Worm (Caenorhabditis elegans) whole organism, L1 larva: ENCODE measurements around the gene glb-29.

Source experiments
- C34B4.2 ChIP-seq: sonication (generic microtip); optimal IDR thresholded peaks from 2 replicates; lab custom pipeline; 2017; ENCODE audit warnings: mild to moderate bottlenecking, missing genetic modification characterization, missing compliant biosample characterization
- Y116A8C.19 ChIP-seq: sonication (generic microtip); optimal IDR thresholded peaks from 2 replicates; lab custom pipeline; 2016; ENCODE audit warnings: missing compliant biosample characterization, missing genetic modification characterization, borderline replicate concordance
- aha-1 ChIP-seq: fragments of 150-350 bp; optimal IDR thresholded peaks from 2 replicates; lab custom pipeline; 2014; ENCODE audit warnings: missing biosample characterization, missing genetic modification characterization
- alr-1 ChIP-seq: fragments of 200-800 bp; sonication (Bioruptor generic); optimal IDR thresholded peaks from 2 replicates; lab custom pipeline; 2018; ENCODE audit warnings: borderline replicate concordance, mild to moderate bottlenecking, missing genetic modification characterization, missing compliant biosample characterization
- blmp-1 ChIP-seq: fragments of 150-350 bp; optimal IDR thresholded peaks from 2 replicates; lab custom pipeline; 2014; ENCODE audit warnings: missing biosample characterization, missing genetic modification characterization
- ceh-8 ChIP-seq: fragments of 200-800 bp; sonication (Bioruptor generic); optimal IDR thresholded peaks from 2 replicates; lab custom pipeline; 2018; ENCODE audit warnings: mild to moderate bottlenecking, missing genetic modification characterization, moderate library complexity, missing compliant biosample characterization
- ceh-82 ChIP-seq, 3 experiments: fragments of 150-350 bp in 1 of 3; sonication (generic microtip) in 2 of 3; optimal IDR thresholded peaks; 2 replicates each; lab custom pipeline; 2014 to 2017; ENCODE audit warnings: missing biosample characterization in 3 of 3, missing genetic modification characterization in 3 of 3
- ceh-88 ChIP-seq: fragments of 200-800 bp; sonication (Bioruptor generic); IDR thresholded peaks from 2 replicates; pipeline ENCODE4 v1.3.6; 2022; ENCODE audit warnings: missing genetic modification characterization, missing compliant biosample characterization
- ceh-90 ChIP-seq: sonication (generic microtip); optimal IDR thresholded peaks from 2 replicates; lab custom pipeline; 2016; ENCODE audit warnings: missing genetic modification characterization, missing compliant biosample characterization
- efl-1 ChIP-seq, 4 experiments: fragments of 150-350 bp; optimal IDR thresholded peaks in 3 of 4; peaks in 1 of 4; 1 replicate in 1 of 4; 2 replicates in 3 of 4; lab custom pipeline; 2014; ENCODE audit warnings: missing biosample characterization in 2 of 4, missing genetic modification characterization in 2 of 4, missing genetic modification reagents in 2 of 4
- efl-3 ChIP-seq: fragments of 200-800 bp; sonication (Bioruptor generic); optimal IDR thresholded peaks from 2 replicates; lab custom pipeline; 2018; ENCODE audit warnings: mild to moderate bottlenecking, missing genetic modification characterization, missing compliant biosample characterization
- egl-13 ChIP-seq: sonication (generic microtip); optimal IDR thresholded peaks from 2 replicates; lab custom pipeline; 2016; ENCODE audit warnings: missing genotype, missing genetic modification reagents, missing genetic modification characterization, missing compliant biosample characterization
- ets-5 ChIP-seq: fragments of 200-800 bp; sonication (Bioruptor generic); IDR thresholded peaks from 2 replicates; pipeline ENCODE4 v1.3.6; 2022; ENCODE audit warnings: missing genetic modification characterization, missing compliant biosample characterization
- fkh-4 ChIP-seq: sonication (generic microtip); optimal IDR thresholded peaks from 2 replicates; lab custom pipeline; 2016; ENCODE audit warnings: missing compliant biosample characterization, missing genetic modification characterization, borderline replicate concordance
- fos-1 ChIP-seq: fragments of 150-350 bp; optimal IDR thresholded peaks from 2 replicates; lab custom pipeline; 2014; ENCODE audit warnings: missing biosample characterization, missing genetic modification characterization
- grh-1 ChIP-seq: fragments of 200-800 bp; sonication (Bioruptor generic); IDR thresholded peaks from 2 replicates; pipeline ENCODE4 v1.3.6; 2022; ENCODE audit warnings: missing genetic modification reagents, missing genetic modification characterization, missing compliant biosample characterization
- hlh-17 ChIP-seq: fragments of 200-800 bp; sonication (Bioruptor generic); optimal IDR thresholded peaks from 2 replicates; lab custom pipeline; 2018; ENCODE audit warnings: missing genetic modification characterization, mild to moderate bottlenecking, missing compliant biosample characterization, moderate library complexity, borderline replicate concordance
- hlh-4 ChIP-seq: sonication (generic microtip); optimal IDR thresholded peaks from 2 replicates; lab custom pipeline; 2016; ENCODE audit warnings: mild to moderate bottlenecking, missing genetic modification characterization, missing compliant biosample characterization
- hpl-2 ChIP-seq: fragments of 150-350 bp; optimal IDR thresholded peaks from 2 replicates; lab custom pipeline; 2014; ENCODE audit warnings: missing biosample characterization, missing genetic modification reagents, missing genetic modification characterization
- irx-1 ChIP-seq: sonication (generic microtip); optimal IDR thresholded peaks from 2 replicates; lab custom pipeline; 2016; ENCODE audit warnings: missing genetic modification characterization, missing compliant biosample characterization
- isw-1 ChIP-seq: fragments of 200-800 bp; sonication (Bioruptor generic); IDR thresholded peaks from 2 replicates; pipeline ENCODE4 v1.3.6; 2022; ENCODE audit warnings: missing genetic modification characterization, missing compliant biosample characterization
- jun-1 ChIP-seq: fragments of 150-350 bp; optimal IDR thresholded peaks from 2 replicates; lab custom pipeline; 2014; ENCODE audit warnings: missing biosample characterization, missing genetic modification reagents, missing genetic modification characterization
- lin-35 ChIP-seq, 2 experiments: fragments of 150-350 bp; optimal IDR thresholded peaks; 2 replicates each; lab custom pipeline; 2014; ENCODE audit warnings: missing biosample characterization in 2 of 2, missing genetic modification characterization in 2 of 2, missing genetic modification reagents in 2 of 2
- lin-39 ChIP-seq: fragments of 150-350 bp; optimal IDR thresholded peaks from 2 replicates; lab custom pipeline; 2014; ENCODE audit warnings: missing biosample characterization, missing genetic modification reagents, missing genetic modification characterization
- lir-3 ChIP-seq: sonication (generic microtip); optimal IDR thresholded peaks from 2 replicates; lab custom pipeline; 2016; ENCODE audit warnings: mild to moderate bottlenecking, missing genetic modification characterization, moderate library complexity, missing compliant biosample characterization; ENCODE audit not compliant: poor library complexity
- lsy-2 ChIP-seq, 2 experiments: fragments of 150-350 bp; optimal IDR thresholded peaks; 2 replicates each; lab custom pipeline; 2014; ENCODE audit warnings: missing biosample characterization in 2 of 2, missing genetic modification characterization in 2 of 2
- mab-9 ChIP-seq: fragments of 200-800 bp; sonication (Bioruptor generic); IDR thresholded peaks from 2 replicates; pipeline ENCODE4 v1.3.6; 2022; ENCODE audit warnings: missing genetic modification reagents, missing genetic modification characterization, missing compliant biosample characterization
- mdl-1 ChIP-seq, 2 experiments: fragments of 150-350 bp; optimal IDR thresholded peaks; 2 replicates each; lab custom pipeline; 2014 to 2017; ENCODE audit warnings: missing biosample characterization in 2 of 2, missing genetic modification characterization in 2 of 2, inconsistent platforms in 1 of 2
- nhr-12 ChIP-seq: sonication (generic microtip); optimal IDR thresholded peaks from 2 replicates; lab custom pipeline; 2017; ENCODE audit warnings: missing biosample characterization, missing genetic modification characterization
- nhr-20 ChIP-seq: sonication (generic microtip); optimal IDR thresholded peaks from 2 replicates; lab custom pipeline; 2016; ENCODE audit warnings: mild to moderate bottlenecking, missing genetic modification characterization, missing compliant biosample characterization
- nhr-28 ChIP-seq: fragments of 150-350 bp; optimal IDR thresholded peaks from 2 replicates; lab custom pipeline; 2014; ENCODE audit warnings: missing biosample characterization, missing genetic modification characterization
- nhr-47 ChIP-seq: sonication (generic microtip); optimal IDR thresholded peaks from 2 replicates; lab custom pipeline; 2016; ENCODE audit warnings: mild to moderate bottlenecking, missing genetic modification characterization, moderate library complexity, missing compliant biosample characterization
- nhr-71 ChIP-seq: sonication (generic microtip); optimal IDR thresholded peaks from 2 replicates; lab custom pipeline; 2016; ENCODE audit warnings: mild to moderate bottlenecking, missing genetic modification characterization, moderate library complexity, missing compliant biosample characterization
- nhr-77 ChIP-seq: fragments of 150-350 bp; optimal IDR thresholded peaks from 2 replicates; lab custom pipeline; 2014; ENCODE audit warnings: missing biosample characterization, missing genetic modification characterization
- nhr-84 ChIP-seq: sonication (generic microtip); optimal IDR thresholded peaks from 2 replicates; lab custom pipeline; 2017; ENCODE audit warnings: missing biosample characterization, missing genetic modification characterization
- nhr-90 ChIP-seq: sonication (generic microtip); optimal IDR thresholded peaks from 2 replicates; lab custom pipeline; 2016; ENCODE audit warnings: mild to moderate bottlenecking, missing genetic modification characterization, missing compliant biosample characterization; ENCODE audit not compliant: poor library complexity
- pax-3 ChIP-seq: fragments of 200-800 bp; sonication (Bioruptor generic); optimal IDR thresholded peaks from 2 replicates; lab custom pipeline; 2018; ENCODE audit warnings: mild to moderate bottlenecking, missing genetic modification characterization, moderate library complexity, missing compliant biosample characterization
- pqm-1 ChIP-seq: sonication (generic microtip); optimal IDR thresholded peaks from 3 replicates; lab custom pipeline; 2017; ENCODE audit warnings: missing biosample characterization, missing genetic modification characterization
- skn-1 ChIP-seq: fragments of 150-350 bp; optimal IDR thresholded peaks from 2 replicates; lab custom pipeline; 2014; ENCODE audit warnings: missing biosample characterization, missing genetic modification characterization
- snpc-4 ChIP-seq: fragments of 150-350 bp; optimal IDR thresholded peaks from 2 replicates; lab custom pipeline; 2014; ENCODE audit warnings: missing biosample characterization, missing genetic modification characterization
- snu-23 ChIP-seq: sonication (generic microtip); optimal IDR thresholded peaks from 2 replicates; lab custom pipeline; 2016; ENCODE audit warnings: missing genetic modification characterization, missing compliant biosample characterization
- sox-4 ChIP-seq: sonication (generic microtip); optimal IDR thresholded peaks from 2 replicates; lab custom pipeline; 2016; ENCODE audit warnings: missing genetic modification characterization, missing compliant biosample characterization
- sptf-1 ChIP-seq: fragments of 150-350 bp; optimal IDR thresholded peaks from 2 replicates; lab custom pipeline; 2014; ENCODE audit warnings: missing biosample characterization, missing genetic modification characterization
- sup-37 ChIP-seq: fragments of 200-800 bp; sonication (Bioruptor generic); optimal IDR thresholded peaks from 2 replicates; lab custom pipeline; 2018; ENCODE audit warnings: mild to moderate bottlenecking, missing genetic modification characterization, missing compliant biosample characterization
- unc-62 ChIP-seq: fragments of 150-350 bp; optimal IDR thresholded peaks from 2 replicates; lab custom pipeline; 2014; ENCODE audit warnings: missing biosample characterization, missing genetic modification reagents, missing genetic modification characterization
- unc-98 ChIP-seq: fragments of 200-800 bp; sonication (Bioruptor generic); IDR thresholded peaks from 2 replicates; pipeline ENCODE4 v1.3.6; 2022; ENCODE audit warnings: missing genetic modification characterization, missing compliant biosample characterization
- vab-15 ChIP-seq: sonication (generic microtip); optimal IDR thresholded peaks from 2 replicates; lab custom pipeline; 2017; ENCODE audit warnings: missing genotype, mild to moderate bottlenecking, missing genetic modification characterization, missing compliant biosample characterization
- xbp-1 ChIP-seq: sonication (generic microtip); optimal IDR thresholded peaks from 2 replicates; lab custom pipeline; 2016; ENCODE audit warnings: missing genetic modification characterization, missing compliant biosample characterization
- zag-1 ChIP-seq: fragments of 150-350 bp; optimal IDR thresholded peaks from 2 replicates; lab custom pipeline; 2014; ENCODE audit warnings: missing biosample characterization, missing genetic modification characterization
- ztf-4 ChIP-seq: fragments of 150-350 bp; optimal IDR thresholded peaks from 2 replicates; lab custom pipeline; 2014; ENCODE audit warnings: missing biosample characterization, missing genetic modification characterization

glb-29 gene

DNA sequence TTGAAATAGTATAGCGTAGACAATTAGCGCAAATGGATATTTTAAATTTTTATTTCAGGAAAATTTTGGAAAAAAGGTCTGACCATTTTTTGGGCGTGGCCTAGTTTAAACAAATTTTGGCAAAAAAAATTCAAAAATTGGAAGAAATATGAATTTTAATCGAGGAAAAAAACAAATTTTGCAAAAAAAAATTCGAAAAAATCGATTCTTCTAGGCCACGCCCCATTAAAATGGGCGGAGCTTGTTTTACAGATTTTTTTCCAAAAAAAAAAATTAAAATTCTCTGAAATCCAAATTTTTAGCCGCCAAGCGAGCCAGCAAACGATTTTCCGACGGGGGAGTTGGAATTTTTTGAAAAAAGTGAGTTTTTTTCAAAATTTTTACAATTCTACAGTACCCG, 40.4 kb downstream of the glb-29 start, which contains the start of gene nadk-2:
TSS of gene nadk-2 (plus strand) at position 301 of the 400 bp plus-strand sequence.
- no peak for TF ChIP-seq fkh-4
- TF ChIP-seq efl-1 (optimal IDR thresholded peaks at IDR 0.05; lab: Kevin White, UChicago), result no peak
- TF ChIP-seq efl-1 (GFP tag; optimal IDR thresholded peaks at IDR 0.05 in 1 of 2; lab: Kevin White, UChicago), result no peak
- TF ChIP-seq C34B4.2 (tag; lab: Kevin White, UChicago), result no peak
- TF ChIP-seq jun-1 (tag; lab: Kevin White, UChicago), result no peak
- no peak for TF ChIP-seq snpc-4 (tag; lab: Kevin White, UChicago)
- no peak for TF ChIP-seq efl-3 (GFP tag; lab: Kevin White, UChicago)
- TF ChIP-seq irx-1 (tag; lab: Kevin White, UChicago), result no peak
- no peak for TF ChIP-seq zag-1
- TF ChIP-seq lin-35 (GFP tag; optimal IDR thresholded peaks at IDR 0.05; lab: Kevin White, UChicago), result no peak

DNA sequence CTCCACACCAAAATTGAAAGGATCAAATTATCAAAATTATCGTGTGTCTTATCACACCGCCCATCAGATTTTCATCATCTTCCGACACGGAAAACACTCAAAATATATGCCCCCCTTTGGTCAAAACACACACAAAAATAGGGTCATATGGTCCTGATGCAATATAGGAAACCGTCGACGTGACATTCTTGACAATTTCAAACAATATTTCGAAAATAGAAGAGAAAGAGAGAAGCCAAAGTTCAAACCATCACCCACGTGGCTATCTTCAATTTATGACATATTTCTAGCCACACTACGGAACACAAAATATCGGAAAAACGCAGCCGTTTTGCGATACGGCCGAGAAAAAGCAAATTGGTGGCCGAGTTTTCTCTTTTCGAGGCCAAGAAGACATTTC, 41.7 kb downstream of the glb-29 start:
- TF ChIP-seq alr-1 (tag; lab: Kevin White, UChicago), result no peak
- no peak for TF ChIP-seq efl-3 (GFP tag; lab: Kevin White, UChicago)
- TF ChIP-seq ets-5 (GFP tag; lab: Robert Waterston, UW), result no peak
- TF ChIP-seq Y116A8C.19 (tag; lab: Kevin White, UChicago), result no peak
- TF ChIP-seq hlh-4, result no peak
- no peak for TF ChIP-seq skn-1 (tag; lab: Kevin White, UChicago)
- TF ChIP-seq isw-1 (GFP tag; lab: Robert Waterston, UW), result no peak
- TF ChIP-seq pax-3 (tag; lab: Kevin White, UChicago), result no peak
- TF ChIP-seq egl-13 (tag; lab: Kevin White, UChicago), result no peak
- no peak for TF ChIP-seq pqm-1 (tag; lab: Kevin White, UChicago)
- TF ChIP-seq nhr-12 (tag; lab: Kevin White, UChicago), result no peak
- no peak for TF ChIP-seq nhr-28 (tag; lab: Kevin White, UChicago)
- no peak for TF ChIP-seq sox-4 (tag; lab: Kevin White, UChicago)
- TF ChIP-seq aha-1 (tag; lab: Kevin White, UChicago), result no peak
- no peak for TF ChIP-seq mab-9 (GFP tag; lab: Robert Waterston, UW)
- TF ChIP-seq grh-1, result no peak
- no peak for TF ChIP-seq ceh-88 (GFP tag; lab: Robert Waterston, UW)
- TF ChIP-seq nhr-84 (tag; lab: Kevin White, UChicago), result no peak
- peak; percentile 60 for TF ChIP-seq blmp-1
- no peak for TF ChIP-seq ceh-8 (GFP tag; lab: Kevin White, UChicago)
- TF ChIP-seq vab-15 (tag; lab: Kevin White, UChicago), result no peak
- TF ChIP-seq unc-62 (GFP tag; lab: Kevin White, UChicago), result no peak
- no peak for TF ChIP-seq unc-98 (GFP tag; lab: Robert Waterston, UW)
- TF ChIP-seq ztf-4, result no peak
- TF ChIP-seq irx-1 (tag; lab: Kevin White, UChicago), result no peak
- TF ChIP-seq ceh-82 (tag; optimal IDR thresholded peaks at IDR 0.05; lab: Kevin White, UChicago), result no peak
- no peak for TF ChIP-seq hlh-17 (GFP tag; lab: Kevin White, UChicago)
- no peak for TF ChIP-seq lin-39 (tag; lab: Kevin White, UChicago)
- TF ChIP-seq nhr-20 (tag; lab: Kevin White, UChicago), result peak; percentile 60
- no peak for TF ChIP-seq nhr-77 (tag; lab: Kevin White, UChicago)
- TF ChIP-seq nhr-71 (tag; lab: Kevin White, UChicago), result peak; percentile 79
- no peak for TF ChIP-seq lir-3
- TF ChIP-seq mdl-1 (tag; optimal IDR thresholded peaks at IDR 0.05; lab: Kevin White, UChicago), result peak in 1 of 2 experiments; percentile 28
- peak; percentile 59 for TF ChIP-seq snu-23 (GFP tag; lab: Kevin White, UChicago)
- no peak for TF ChIP-seq sptf-1
- no peak for TF ChIP-seq ceh-90 (tag; lab: Kevin White, UChicago)
- TF ChIP-seq fkh-4, result no peak
- TF ChIP-seq zag-1, result no peak
- no peak for TF ChIP-seq xbp-1
- peak in 1 of 2 experiments; percentile 72 for TF ChIP-seq lin-35 (GFP tag; optimal IDR thresholded peaks at IDR 0.05; lab: Kevin White, UChicago)
- TF ChIP-seq sup-37 (GFP tag; lab: Kevin White, UChicago), result no peak
- no peak for TF ChIP-seq lsy-2 (tag; optimal IDR thresholded peaks at IDR 0.05; lab: Kevin White, UChicago)
- no peak for TF ChIP-seq hpl-2 (GFP tag; lab: Kevin White, UChicago)
- TF ChIP-seq nhr-47 (tag; lab: Kevin White, UChicago), result peak; percentile 9
- peak; percentile 52 for TF ChIP-seq nhr-90 (tag; lab: Kevin White, UChicago)
- no peak for TF ChIP-seq fos-1 (tag; lab: Kevin White, UChicago)
